Worm (Caenorhabditis elegans) whole organism, L1 larva: ENCODE data around the gene F30B5.11.

ENCODE experiments used
- C34B4.2 ChIP-seq: sonication (generic microtip); optimal IDR thresholded peaks from 2 replicates; lab custom pipeline; 2017; ENCODE audit warnings: mild to moderate bottlenecking, missing genetic modification characterization, missing compliant biosample characterization
- F16B12.6 ChIP-seq: fragments of 150-350 bp; optimal IDR thresholded peaks from 2 replicates; lab custom pipeline; 2014; ENCODE audit warnings: missing biosample characterization, missing genetic modification characterization
- Y116A8C.19 ChIP-seq: sonication (generic microtip); optimal IDR thresholded peaks from 2 replicates; lab custom pipeline; 2016; ENCODE audit warnings: missing compliant biosample characterization, missing genetic modification characterization, borderline replicate concordance
- alr-1 ChIP-seq: fragments of 200-800 bp; sonication (Bioruptor generic); optimal IDR thresholded peaks from 2 replicates; lab custom pipeline; 2018; ENCODE audit warnings: borderline replicate concordance, mild to moderate bottlenecking, missing genetic modification characterization, missing compliant biosample characterization
- aly-2 ChIP-seq: fragments of 150-350 bp; optimal IDR thresholded peaks from 2 replicates; lab custom pipeline; 2014; ENCODE audit warnings: missing biosample characterization, missing genetic modification characterization
- ama-1 ChIP-seq: fragments of 150-350 bp; optimal IDR thresholded peaks from 2 replicates; lab custom pipeline; 2014
- ceh-63 ChIP-seq: fragments of 200-800 bp; sonication (Bioruptor generic); optimal IDR thresholded peaks from 2 replicates; lab custom pipeline; 2018; ENCODE audit warnings: mild to moderate bottlenecking, missing genetic modification characterization, missing compliant biosample characterization
- ceh-8 ChIP-seq: fragments of 200-800 bp; sonication (Bioruptor generic); optimal IDR thresholded peaks from 2 replicates; lab custom pipeline; 2018; ENCODE audit warnings: mild to moderate bottlenecking, missing genetic modification characterization, moderate library complexity, missing compliant biosample characterization
- ceh-82 ChIP-seq, 3 experiments: fragments of 150-350 bp in 1 of 3; sonication (generic microtip) in 2 of 3; optimal IDR thresholded peaks; 2 replicates each; lab custom pipeline; 2014 to 2017; ENCODE audit warnings: missing biosample characterization in 3 of 3, missing genetic modification characterization in 3 of 3
- ceh-88 ChIP-seq: fragments of 200-800 bp; sonication (Bioruptor generic); IDR thresholded peaks from 2 replicates; pipeline ENCODE4 v1.3.6; 2022; ENCODE audit warnings: missing genetic modification characterization, missing compliant biosample characterization
- dpl-1 ChIP-seq, 3 experiments: fragments of 150-350 bp in 2 of 3; sonication (generic microtip) in 1 of 3; optimal IDR thresholded peaks; 2 replicates each; lab custom pipeline; 2014 to 2017; ENCODE audit warnings: missing biosample characterization in 3 of 3, missing genetic modification characterization in 3 of 3, missing genetic modification reagents in 3 of 3
- dsc-1 ChIP-seq: sonication (generic microtip); optimal IDR thresholded peaks from 2 replicates; lab custom pipeline; 2016; ENCODE audit warnings: mild to moderate bottlenecking, missing genetic modification characterization, missing compliant biosample characterization
- efl-1 ChIP-seq, 4 experiments: fragments of 150-350 bp; optimal IDR thresholded peaks in 3 of 4; peaks in 1 of 4; 1 replicate in 1 of 4; 2 replicates in 3 of 4; lab custom pipeline; 2014; ENCODE audit warnings: missing biosample characterization in 2 of 4, missing genetic modification characterization in 2 of 4, missing genetic modification reagents in 2 of 4
- egl-27 ChIP-seq, 2 experiments: fragments of 150-350 bp in 1 of 2; sonication (generic microtip); optimal IDR thresholded peaks; 3 replicates each; lab custom pipeline; 2017 to 2018; ENCODE audit warnings: missing biosample characterization in 2 of 2, missing genetic modification characterization in 2 of 2, missing genetic modification reagents in 2 of 2
- elt-3 ChIP-seq, 6 experiments: fragments of 150-350 bp in 1 of 6; sonication (generic microtip); optimal IDR thresholded peaks; 2 replicates each; lab custom pipeline; 2017 to 2018; ENCODE audit warnings: missing biosample characterization in 6 of 6, missing genetic modification characterization in 6 of 6, inconsistent platforms in 1 of 6
- fkh-4 ChIP-seq: sonication (generic microtip); optimal IDR thresholded peaks from 2 replicates; lab custom pipeline; 2016; ENCODE audit warnings: missing compliant biosample characterization, missing genetic modification characterization, borderline replicate concordance
- fkh-8 ChIP-seq: sonication (generic microtip); optimal IDR thresholded peaks from 2 replicates; lab custom pipeline; 2016; ENCODE audit warnings: mild to moderate bottlenecking, missing genetic modification characterization, missing compliant biosample characterization
- fos-1 ChIP-seq: fragments of 150-350 bp; optimal IDR thresholded peaks from 2 replicates; lab custom pipeline; 2014; ENCODE audit warnings: missing biosample characterization, missing genetic modification characterization
- hlh-17 ChIP-seq: fragments of 200-800 bp; sonication (Bioruptor generic); optimal IDR thresholded peaks from 2 replicates; lab custom pipeline; 2018; ENCODE audit warnings: missing genetic modification characterization, mild to moderate bottlenecking, missing compliant biosample characterization, moderate library complexity, borderline replicate concordance
- jun-1 ChIP-seq: fragments of 150-350 bp; optimal IDR thresholded peaks from 2 replicates; lab custom pipeline; 2014; ENCODE audit warnings: missing biosample characterization, missing genetic modification reagents, missing genetic modification characterization
- lin-13 ChIP-seq: fragments of 150-350 bp; optimal IDR thresholded peaks from 2 replicates; lab custom pipeline; 2014; ENCODE audit warnings: missing biosample characterization, missing genetic modification reagents, missing genetic modification characterization
- lin-14 ChIP-seq: fragments of 200-800 bp; sonication (Bioruptor generic); optimal IDR thresholded peaks from 2 replicates; lab custom pipeline; 2018; ENCODE audit warnings: mild to moderate bottlenecking, missing genetic modification characterization, moderate library complexity, missing compliant biosample characterization
- lin-35 ChIP-seq, 2 experiments: fragments of 150-350 bp; optimal IDR thresholded peaks; 2 replicates each; lab custom pipeline; 2014; ENCODE audit warnings: missing biosample characterization in 2 of 2, missing genetic modification characterization in 2 of 2, missing genetic modification reagents in 2 of 2
- lin-39 ChIP-seq: fragments of 150-350 bp; optimal IDR thresholded peaks from 2 replicates; lab custom pipeline; 2014; ENCODE audit warnings: missing biosample characterization, missing genetic modification reagents, missing genetic modification characterization
- lsy-2 ChIP-seq, 2 experiments: fragments of 150-350 bp; optimal IDR thresholded peaks; 2 replicates each; lab custom pipeline; 2014; ENCODE audit warnings: missing biosample characterization in 2 of 2, missing genetic modification characterization in 2 of 2
- mab-9 ChIP-seq: fragments of 200-800 bp; sonication (Bioruptor generic); IDR thresholded peaks from 2 replicates; pipeline ENCODE4 v1.3.6; 2022; ENCODE audit warnings: missing genetic modification reagents, missing genetic modification characterization, missing compliant biosample characterization
- mdl-1 ChIP-seq, 2 experiments: fragments of 150-350 bp; optimal IDR thresholded peaks; 2 replicates each; lab custom pipeline; 2014 to 2017; ENCODE audit warnings: missing biosample characterization in 2 of 2, missing genetic modification characterization in 2 of 2, inconsistent platforms in 1 of 2
- mep-1 ChIP-seq: fragments of 150-350 bp; optimal IDR thresholded peaks from 2 replicates; lab custom pipeline; 2014; ENCODE audit warnings: missing biosample characterization, missing genetic modification characterization
- nhr-11 ChIP-seq: fragments of 150-350 bp; optimal IDR thresholded peaks from 2 replicates; lab custom pipeline; 2014; ENCODE audit warnings: missing biosample characterization, missing genetic modification characterization
- nhr-12 ChIP-seq: sonication (generic microtip); optimal IDR thresholded peaks from 2 replicates; lab custom pipeline; 2017; ENCODE audit warnings: missing biosample characterization, missing genetic modification characterization
- nhr-237 ChIP-seq: fragments of 150-350 bp; optimal IDR thresholded peaks from 2 replicates; lab custom pipeline; 2014; ENCODE audit warnings: missing biosample characterization, missing genetic modification characterization
- nhr-28 ChIP-seq: fragments of 150-350 bp; optimal IDR thresholded peaks from 2 replicates; lab custom pipeline; 2014; ENCODE audit warnings: missing biosample characterization, missing genetic modification characterization
- nhr-47 ChIP-seq: sonication (generic microtip); optimal IDR thresholded peaks from 2 replicates; lab custom pipeline; 2016; ENCODE audit warnings: mild to moderate bottlenecking, missing genetic modification characterization, moderate library complexity, missing compliant biosample characterization
- nhr-71 ChIP-seq: sonication (generic microtip); optimal IDR thresholded peaks from 2 replicates; lab custom pipeline; 2016; ENCODE audit warnings: mild to moderate bottlenecking, missing genetic modification characterization, moderate library complexity, missing compliant biosample characterization
- nhr-84 ChIP-seq: sonication (generic microtip); optimal IDR thresholded peaks from 2 replicates; lab custom pipeline; 2017; ENCODE audit warnings: missing biosample characterization, missing genetic modification characterization
- nhr-85 ChIP-seq: sonication (generic microtip); peaks from one replicate; lab custom pipeline; 2016; ENCODE audit warnings: missing genetic modification characterization, inconsistent platforms, missing compliant biosample characterization
- nhr-90 ChIP-seq: sonication (generic microtip); optimal IDR thresholded peaks from 2 replicates; lab custom pipeline; 2016; ENCODE audit warnings: mild to moderate bottlenecking, missing genetic modification characterization, missing compliant biosample characterization; ENCODE audit not compliant: poor library complexity
- rnt-1 ChIP-seq: sonication (generic microtip); optimal IDR thresholded peaks from 2 replicates; lab custom pipeline; 2016; ENCODE audit warnings: mild to moderate bottlenecking, missing genetic modification characterization, moderate library complexity, missing compliant biosample characterization
- skn-1 ChIP-seq: fragments of 150-350 bp; optimal IDR thresholded peaks from 2 replicates; lab custom pipeline; 2014; ENCODE audit warnings: missing biosample characterization, missing genetic modification characterization
- snu-23 ChIP-seq: sonication (generic microtip); optimal IDR thresholded peaks from 2 replicates; lab custom pipeline; 2016; ENCODE audit warnings: missing genetic modification characterization, missing compliant biosample characterization
- sox-4 ChIP-seq: sonication (generic microtip); optimal IDR thresholded peaks from 2 replicates; lab custom pipeline; 2016; ENCODE audit warnings: missing genetic modification characterization, missing compliant biosample characterization
- swsn-7 ChIP-seq: sonication (generic microtip); optimal IDR thresholded peaks from 2 replicates; lab custom pipeline; 2016; ENCODE audit warnings: missing genetic modification characterization, missing compliant biosample characterization
- tbx-2 ChIP-seq: sonication (generic microtip); optimal IDR thresholded peaks from 2 replicates; lab custom pipeline; 2016; ENCODE audit warnings: missing genetic modification characterization, missing compliant biosample characterization
- tlp-1 ChIP-seq: fragments of 150-350 bp; optimal IDR thresholded peaks from 2 replicates; lab custom pipeline; 2014; ENCODE audit warnings: missing biosample characterization, missing genetic modification characterization
- unc-130 ChIP-seq: fragments of 150-350 bp; optimal IDR thresholded peaks from 2 replicates; lab custom pipeline; 2017; ENCODE audit warnings: missing biosample characterization, missing genetic modification characterization, inconsistent platforms
- unc-30 ChIP-seq: sonication (generic microtip); optimal IDR thresholded peaks from 2 replicates; lab custom pipeline; 2017; ENCODE audit warnings: missing biosample characterization, missing genetic modification characterization
- unc-62 ChIP-seq: fragments of 150-350 bp; optimal IDR thresholded peaks from 2 replicates; lab custom pipeline; 2014; ENCODE audit warnings: missing biosample characterization, missing genetic modification reagents, missing genetic modification characterization
- unc-98 ChIP-seq: fragments of 200-800 bp; sonication (Bioruptor generic); IDR thresholded peaks from 2 replicates; pipeline ENCODE4 v1.3.6; 2022; ENCODE audit warnings: missing genetic modification characterization, missing compliant biosample characterization
- vab-15 ChIP-seq: sonication (generic microtip); optimal IDR thresholded peaks from 2 replicates; lab custom pipeline; 2017; ENCODE audit warnings: missing genotype, mild to moderate bottlenecking, missing genetic modification characterization, missing compliant biosample characterization
- xbp-1 ChIP-seq: sonication (generic microtip); optimal IDR thresholded peaks from 2 replicates; lab custom pipeline; 2016; ENCODE audit warnings: missing genetic modification characterization, missing compliant biosample characterization
- zag-1 ChIP-seq: fragments of 150-350 bp; optimal IDR thresholded peaks from 2 replicates; lab custom pipeline; 2014; ENCODE audit warnings: missing biosample characterization, missing genetic modification characterization
- zip-4 ChIP-seq: fragments of 200-800 bp; sonication (Bioruptor generic); optimal IDR thresholded peaks from 2 replicates; lab custom pipeline; 2018; ENCODE audit warnings: mild to moderate bottlenecking, missing genetic modification characterization, moderate library complexity, missing compliant biosample characterization
- ztf-4 ChIP-seq: fragments of 150-350 bp; optimal IDR thresholded peaks from 2 replicates; lab custom pipeline; 2014; ENCODE audit warnings: missing biosample characterization, missing genetic modification characterization

F30B5.11 gene

ce11 chrIV:4247334-4247733, 27.5 kb upstream of the F30B5.11 start:
- TF ChIP-seq fos-1 (tag; lab: Kevin White, UChicago) (no peak), nhr-90 (peak; percentile 42), egl-27 (tag; optimal IDR thresholded peaks at IDR 0.05; lab: Kevin White, UChicago) (no peak), jun-1 (no peak), unc-30 (no peak), ceh-63 (no peak), skn-1 (tag; lab: Kevin White, UChicago) (peak; percentile 56), nhr-47 (tag; lab: Kevin White, UChicago) (peak; percentile 70), nhr-237 (tag; lab: Kevin White, UChicago) (no peak), F16B12.6 (tag; lab: Kevin White, UChicago) (peak; percentile 33), hlh-17 (GFP tag; lab: Kevin White, UChicago) (no peak), ceh-88 (GFP tag; lab: Robert Waterston, UW) (no peak), lin-39 (peak; percentile 2), unc-130 (tag; lab: Kevin White, UChicago) (peak; percentile 40), ceh-82 (tag; optimal IDR thresholded peaks at IDR 0.05; lab: Kevin White, UChicago) (peak; percentile 36 to 54 (median 52)), nhr-12 (tag; lab: Kevin White, UChicago) (no peak), aly-2 (tag; lab: Kevin White, UChicago) (no peak), tbx-2 (peak; percentile 59), Y116A8C.19 (tag; lab: Kevin White, UChicago) (no peak), lin-14 (peak; percentile 35), elt-3 (tag; optimal IDR thresholded peaks at IDR 0.05; lab: Kevin White, UChicago) (peak in 2 of 6 experiments; percentile 1 to 39), ceh-8 (no peak), alr-1 (tag; lab: Kevin White, UChicago) (no peak), dpl-1 (GFP tag; optimal IDR thresholded peaks at IDR 0.05; lab: Kevin White, UChicago) (peak; percentile 60 to 82 (median 80)), nhr-85 (no peak), unc-98 (no peak), mep-1 (tag; lab: Kevin White, UChicago) (peak; percentile 75), zip-4 (GFP tag; lab: Kevin White, UChicago) (no peak), lsy-2 (tag; optimal IDR thresholded peaks at IDR 0.05; lab: Kevin White, UChicago) (peak; percentile 73 to 85), snu-23 (GFP tag; lab: Kevin White, UChicago) (peak; percentile 78), fkh-4 (tag; lab: Kevin White, UChicago) (no peak), mdl-1 (tag; optimal IDR thresholded peaks at IDR 0.05; lab: Kevin White, UChicago) (peak in 1 of 2 experiments; percentile 19), C34B4.2 (tag; lab: Kevin White, UChicago) (no peak), fkh-8 (tag; lab: Kevin White, UChicago) (peak; percentile 39), ama-1 (no peak), lin-13 (GFP tag; lab: Kevin White, UChicago) (peak; percentile 48), dsc-1 (tag; lab: Kevin White, UChicago) (peak; percentile 66), ztf-4 (tag; lab: Kevin White, UChicago) (no peak), nhr-11 (tag; lab: Kevin White, UChicago) (no peak), efl-1 (optimal IDR thresholded peaks at IDR 0.05; lab: Kevin White, UChicago) (peak; percentile 83 to 85), efl-1 (GFP tag; optimal IDR thresholded peaks at IDR 0.05 in 1 of 2; lab: Kevin White, UChicago) (peak; percentile 82 to 98), nhr-28 (tag; lab: Kevin White, UChicago) (no peak), rnt-1 (tag; lab: Kevin White, UChicago) (peak; percentile 59), unc-62 (GFP tag; lab: Kevin White, UChicago) (no peak), nhr-71 (tag; lab: Kevin White, UChicago) (peak; percentile 80), vab-15 (tag; lab: Kevin White, UChicago) (no peak), swsn-7 (tag; lab: Kevin White, UChicago) (peak; percentile 67), mab-9 (no peak), sox-4 (no peak), nhr-84 (tag; lab: Kevin White, UChicago) (no peak), lin-35 (GFP tag; optimal IDR thresholded peaks at IDR 0.05; lab: Kevin White, UChicago) (peak; percentile 76 to 85), zag-1 (no peak), tlp-1 (tag; lab: Kevin White, UChicago) (no peak), xbp-1 (peak; percentile 53)
